Worm (Caenorhabditis elegans) whole organism, early embryonic: Measurements from ENCODE around the gene srv-19.

Experiments
- B0310.2 ChIP-seq: sonication (generic microtip); optimal IDR thresholded peaks from 2 replicates; lab custom pipeline; 2016; ENCODE audit warnings: mild to moderate bottlenecking, missing genetic modification characterization, missing compliant biosample characterization
- F13C5.2 ChIP-seq: sonication (generic microtip); optimal IDR thresholded peaks from 2 replicates; lab custom pipeline; 2017; ENCODE audit warnings: mild to moderate bottlenecking, missing genetic modification characterization, inconsistent platforms, missing compliant biosample characterization
- aly-1 ChIP-seq: sonication (generic microtip); optimal IDR thresholded peaks from 2 replicates; lab custom pipeline; 2016; ENCODE audit warnings: missing genetic modification characterization, missing compliant biosample characterization
- ama-1 ChIP-seq: fragments of 150-350 bp; optimal IDR thresholded peaks from 2 replicates; lab custom pipeline; 2014
- ceh-13 ChIP-seq: fragments of 200-800 bp; sonication (Bioruptor generic); optimal IDR thresholded peaks from 2 replicates; lab custom pipeline; 2018; ENCODE audit warnings: mild to moderate bottlenecking, missing genetic modification characterization, missing compliant biosample characterization
- ceh-36 ChIP-seq: sonication (generic microtip); optimal IDR thresholded peaks from 2 replicates; lab custom pipeline; 2016; ENCODE audit warnings: missing genetic modification characterization, inconsistent platforms, missing compliant biosample characterization
- ets-7 ChIP-seq: sonication (generic microtip); optimal IDR thresholded peaks from 2 replicates; lab custom pipeline; 2016; ENCODE audit warnings: missing genotype, missing genetic modification characterization, missing compliant biosample characterization
- flt-1 ChIP-seq: fragments of 200-800 bp; sonication (Bioruptor generic); IDR thresholded peaks from 2 replicates; pipeline ENCODE4 v1.3.6; 2022; ENCODE audit warnings: missing genetic modification characterization, missing compliant biosample characterization
- hmbx-1 ChIP-seq: sonication (generic microtip); optimal IDR thresholded peaks from 2 replicates; lab custom pipeline; 2016; ENCODE audit warnings: mild to moderate bottlenecking, missing genetic modification characterization, missing compliant biosample characterization
- hmg-4 ChIP-seq: fragments of 200-800 bp; sonication (Bioruptor generic); optimal IDR thresholded peaks from 2 replicates; lab custom pipeline; 2018; ENCODE audit warnings: mild to moderate bottlenecking, missing genetic modification characterization, missing compliant biosample characterization
- hnd-1 ChIP-seq: sonication (generic microtip); optimal IDR thresholded peaks from 2 replicates; lab custom pipeline; 2016; ENCODE audit warnings: missing genetic modification characterization, missing compliant biosample characterization
- pes-1 ChIP-seq: fragments of 200-800 bp; sonication (Bioruptor generic); IDR thresholded peaks from 2 replicates; pipeline ENCODE4 v1.3.6; 2022; ENCODE audit warnings: missing genetic modification reagents, missing genetic modification characterization, missing compliant biosample characterization
- scrt-1 ChIP-seq: fragments of 200-800 bp; sonication (Bioruptor generic); IDR thresholded peaks from 2 replicates; pipeline ENCODE4 v1.3.6; 2022; ENCODE audit warnings: missing genetic modification characterization, missing compliant biosample characterization
- sea-1 ChIP-seq: fragments of 200-800 bp; sonication (Bioruptor generic); conservative IDR thresholded peaks from 2 replicates; pipeline ENCODE4 v1.3.6; 2022; ENCODE audit warnings: missing genetic modification characterization, missing compliant biosample characterization
- tbx-11 ChIP-seq: fragments of 200-800 bp; sonication (Bioruptor generic); IDR thresholded peaks from 2 replicates; pipeline ENCODE4 v1.3.6; 2022; ENCODE audit warnings: missing genetic modification characterization, missing compliant biosample characterization
- tbx-37 ChIP-seq: fragments of 200-800 bp; sonication (Bioruptor generic); conservative IDR thresholded peaks from 2 replicates; pipeline ENCODE4 v1.3.6; 2022; ENCODE audit warnings: missing genetic modification reagents, missing genetic modification characterization, missing compliant biosample characterization
- tra-4 ChIP-seq: sonication (generic microtip); optimal IDR thresholded peaks from 2 replicates; lab custom pipeline; 2017; ENCODE audit warnings: missing genetic modification characterization, missing compliant biosample characterization

The srv-19 gene

DNA sequence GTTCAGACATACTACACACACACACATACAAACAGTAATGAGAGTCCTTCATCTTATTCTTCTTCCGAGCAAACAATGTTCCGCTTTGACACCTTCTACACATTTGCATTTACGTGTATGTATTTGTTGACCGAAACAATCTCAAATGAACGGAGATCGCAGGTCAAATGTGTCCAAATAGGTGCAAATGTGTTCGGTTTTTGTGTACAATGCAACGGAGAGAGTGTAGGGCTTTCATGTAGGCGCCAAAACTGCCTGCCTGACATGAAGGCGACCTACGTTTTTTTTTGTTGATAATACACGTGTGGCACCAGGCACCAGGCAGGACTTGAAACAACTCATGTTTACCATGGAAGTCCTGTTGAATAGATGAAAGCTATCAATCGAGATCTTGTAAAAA, 16.8 kb downstream of the srv-19 start:
- TF ChIP-seq ets-7 (tag; lab: Kevin White, UChicago) (no peak), tbx-11 (GFP tag; lab: Robert Waterston, UW) (no peak), tbx-37 (GFP tag; lab: Robert Waterston, UW) (no peak), ceh-36 (tag; lab: Kevin White, UChicago) (no peak), ama-1 (lab: Kevin White, UChicago) (no peak), aly-1 (no peak), sea-1 (GFP tag; lab: Robert Waterston, UW) (no peak), ceh-13 (GFP tag; lab: Kevin White, UChicago) (no peak), F13C5.2 (tag; lab: Kevin White, UChicago) (no peak), hmg-4 (no peak), hnd-1 (tag; lab: Kevin White, UChicago) (no peak), tra-4 (tag; lab: Kevin White, UChicago) (no peak)

DNA sequence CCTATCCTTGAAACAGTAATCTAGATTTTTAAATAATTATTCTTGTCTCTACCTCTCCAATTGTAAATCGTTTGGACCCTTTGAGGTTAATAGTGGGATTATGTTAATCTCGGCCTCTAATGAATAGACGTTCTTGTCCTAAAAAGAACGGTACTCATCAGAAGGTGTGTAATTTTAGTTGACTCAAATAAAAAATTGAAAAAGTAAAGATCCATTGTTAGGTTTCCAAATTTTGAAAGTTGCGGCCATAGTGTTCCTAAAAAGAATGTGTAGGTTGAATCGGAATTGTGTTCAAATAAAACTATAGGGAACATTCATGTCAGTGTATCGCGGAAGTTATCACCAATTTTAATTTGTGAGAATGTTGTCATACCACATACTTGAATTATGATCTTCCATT, 18.1 kb downstream of the srv-19 start:
- TF ChIP-seq tbx-11 (GFP tag; lab: Robert Waterston, UW) (no peak), ceh-13 (GFP tag; lab: Kevin White, UChicago) (no peak), hmg-4 (no peak), hnd-1 (tag; lab: Kevin White, UChicago) (no peak), B0310.2 (tag; lab: Kevin White, UChicago) (no peak), ceh-36 (tag; lab: Kevin White, UChicago) (no peak), tbx-37 (GFP tag; lab: Robert Waterston, UW) (no peak), ama-1 (lab: Kevin White, UChicago) (no peak), hmbx-1 (tag; lab: Kevin White, UChicago) (no peak), flt-1 (GFP tag; lab: Robert Waterston, UW) (no peak), ets-7 (tag; lab: Kevin White, UChicago) (no peak)

DNA sequence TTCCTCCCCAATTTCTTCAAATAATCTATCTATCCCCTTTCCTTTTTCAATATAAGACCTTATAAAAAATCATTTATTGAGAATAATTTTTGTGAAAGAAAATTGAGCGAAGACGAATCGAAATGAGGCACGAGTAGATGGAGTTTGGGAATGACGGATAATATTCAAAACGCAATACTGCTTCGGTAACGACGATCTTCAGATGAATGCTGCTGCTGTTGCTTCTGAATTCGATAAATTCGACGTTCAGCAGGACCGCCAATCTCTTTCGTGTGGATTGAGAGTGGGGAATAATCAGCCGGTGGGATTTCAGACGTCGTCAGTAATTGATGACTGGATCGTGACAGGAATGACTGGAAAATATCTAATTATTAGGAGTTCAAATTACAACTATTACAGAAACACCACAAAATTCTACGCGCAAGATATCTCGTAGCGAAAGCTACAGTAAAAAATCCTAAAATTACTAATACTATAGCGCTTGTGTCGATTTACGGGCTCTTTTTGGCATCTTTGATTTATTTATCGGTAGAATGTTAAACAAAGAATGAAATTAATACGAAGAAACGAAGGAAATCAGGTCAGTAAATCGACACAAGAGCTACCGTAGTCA, 22.9 kb downstream of the srv-19 start:
- TF ChIP-seq tbx-11 (GFP tag; lab: Robert Waterston, UW) (no peak), ceh-36 (tag; lab: Kevin White, UChicago) (no peak), tbx-37 (GFP tag; lab: Robert Waterston, UW) (no peak), flt-1 (GFP tag; lab: Robert Waterston, UW) (no peak), hnd-1 (tag; lab: Kevin White, UChicago) (no peak), hmbx-1 (tag; lab: Kevin White, UChicago) (no peak), scrt-1 (GFP tag; lab: Robert Waterston, UW) (no peak), ets-7 (tag; lab: Kevin White, UChicago) (no peak), B0310.2 (tag; lab: Kevin White, UChicago) (no peak), F13C5.2 (tag; lab: Kevin White, UChicago) (no peak), ama-1 (lab: Kevin White, UChicago) (no peak), pes-1 (GFP tag; lab: Robert Waterston, UW) (no peak)

ce11 chrIV:5847986-5848707, 25.6 kb downstream of the srv-19 start, which contains the start of gene sams-3:
TSS of gene sams-3 (plus strand) at chrIV:5848657.
- no peak for TF ChIP-seq pes-1 (GFP tag; lab: Robert Waterston, UW)
- peak; percentile 25 for TF ChIP-seq F13C5.2 (tag; lab: Kevin White, UChicago)

- TF ChIP-seq sea-1 (GFP tag; lab: Robert Waterston, UW) (no peak), ceh-36 (tag; lab: Kevin White, UChicago) (no peak), tra-4 (tag; lab: Kevin White, UChicago) (no peak), hmbx-1 (tag; lab: Kevin White, UChicago) (no peak), tbx-37 (GFP tag; lab: Robert Waterston, UW) (no peak), ets-7 (tag; lab: Kevin White, UChicago) (no peak), hnd-1 (tag; lab: Kevin White, UChicago) (no peak), tbx-11 (GFP tag; lab: Robert Waterston, UW) (no peak), scrt-1 (GFP tag; lab: Robert Waterston, UW) (no peak), hmg-4 (no peak), aly-1 (no peak), flt-1 (GFP tag; lab: Robert Waterston, UW) (no peak), F13C5.2 (tag; lab: Kevin White, UChicago) (no peak), ama-1 (lab: Kevin White, UChicago) (no peak), ceh-13 (GFP tag; lab: Kevin White, UChicago) (no peak), pes-1 (GFP tag; lab: Robert Waterston, UW) (no peak)
Observed at ce11 chrIV:5846269-5846668, 27.5 kb downstream of the srv-19 start, which contains the start of gene sams-4. TSS of gene sams-4 (minus strand) at chrIV:5846369.

DNA sequence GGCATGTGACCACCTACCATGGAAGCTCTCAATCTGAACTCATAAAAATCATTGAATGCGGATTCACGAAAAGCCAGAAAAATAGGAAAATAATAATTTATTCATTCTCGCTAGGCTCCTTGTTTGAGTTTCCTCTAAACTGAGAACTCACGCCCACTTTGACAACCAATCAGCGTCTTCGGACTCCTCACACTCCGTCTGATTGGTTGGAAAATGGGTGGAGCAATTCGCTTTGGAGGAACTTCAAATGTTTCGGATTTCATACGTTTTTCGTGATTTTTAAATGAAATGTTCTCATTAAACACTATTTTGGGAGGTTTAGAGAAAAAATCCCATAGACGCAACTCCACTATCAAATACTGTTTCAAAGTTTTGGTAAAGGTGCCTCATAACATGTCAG, 30.8 kb downstream of the srv-19 start:
- TF ChIP-seq tra-4 (tag; lab: Kevin White, UChicago) (no peak), tbx-11 (GFP tag; lab: Robert Waterston, UW) (no peak), pes-1 (GFP tag; lab: Robert Waterston, UW) (no peak), B0310.2 (tag; lab: Kevin White, UChicago) (no peak), aly-1 (no peak), hmg-4 (no peak), sea-1 (GFP tag; lab: Robert Waterston, UW) (no peak), ceh-36 (tag; lab: Kevin White, UChicago) (no peak), scrt-1 (GFP tag; lab: Robert Waterston, UW) (no peak), ama-1 (lab: Kevin White, UChicago) (no peak), hmbx-1 (tag; lab: Kevin White, UChicago) (no peak), flt-1 (GFP tag; lab: Robert Waterston, UW) (no peak), hnd-1 (tag; lab: Kevin White, UChicago) (no peak), ets-7 (tag; lab: Kevin White, UChicago) (no peak)
